Fruit fly (Drosophila melanogaster) whole organism, wandering third instar larva: ENCODE data around the gene CG33932.

ENCODE experiments used
- Myc ChIP-seq: fragments of >200 bp; optimal IDR thresholded peaks from 2 replicates; lab custom pipeline; 2017
- pan ChIP-seq: fragments of >200 bp; optimal IDR thresholded peaks from 2 replicates; lab custom pipeline; 2017

- TF ChIP-seq pan (lab: Kevin White, UChicago): no peak
- no peak for TF ChIP-seq Myc (lab: Kevin White, UChicago)
Observed at dm6 chrX:19730844-19731243, 13.4 kb upstream of the CG33932 start, which contains the start of gene AP-1-2beta.
